Worm (Caenorhabditis elegans): Measurements from ENCODE around the gene nspc-9.

- TF ChIP-seq him-1 (tag; optimal IDR thresholded peaks at IDR 0.05): no peak
- no peak for TF ChIP-seq W03F9.2 (tag; optimal IDR thresholded peaks at IDR 0.05)
- no peak for TF ChIP-seq dao-5 (tag; optimal IDR thresholded peaks at IDR 0.05)
These were observed 48.2 kb upstream of the nspc-9 start, which contains the start of gene nekl-3 for ce11 chrX:12391380-12391779.

Measured in whole organism, L4/young adult.